Fruit fly (Drosophila melanogaster): ENCODE measurements around the gene SF1.

SF1 gene

dm6 chr3R:17558630-17559029 lies 18.4 kb downstream of the SF1 start, which contains the start of gene Hmx (continued):
- TF ChIP-seq fd3F (GFP tag; optimal IDR thresholded peaks at IDR 0.05), result no peak
- TF ChIP-seq Mad (GFP tag; optimal IDR thresholded peaks at IDR 0.05), result no peak
- TF ChIP-seq CG7271 (tag; optimal IDR thresholded peaks at IDR 0.05), result no peak
- no peak for TF ChIP-seq CG18599 (GFP tag; optimal IDR thresholded peaks at IDR 0.05)
- no peak for TF ChIP-seq NFAT (GFP tag; IDR thresholded peaks at IDR 0.05)
- TF ChIP-seq Gsc (GFP tag; IDR thresholded peaks at IDR 0.05), result no peak
- no peak for TF ChIP-seq CG11560 (tag; IDR thresholded peaks at IDR 0.05)
- no peak for TF ChIP-seq Doc2 (GFP tag; IDR thresholded peaks at IDR 0.05)
- TF ChIP-seq lov (optimal IDR thresholded peaks at IDR 0.05), result no peak
- TF ChIP-seq lov (GFP tag; IDR thresholded peaks at IDR 0.05), result no peak
- no peak for TF ChIP-seq Neu2 (GFP tag; optimal IDR thresholded peaks at IDR 0.05; ENCODE audit: borderline replicate concordance)
- no peak for TF ChIP-seq Fer3 (tag; optimal IDR thresholded peaks at IDR 0.05)
- TF ChIP-seq fd102C (GFP tag; optimal IDR thresholded peaks at IDR 0.05), result no peak
- TF ChIP-seq toy (GFP tag; IDR thresholded peaks at IDR 0.05), result no peak

- TF ChIP-seq Abd-B (GFP tag; optimal IDR thresholded peaks at IDR 0.05) (peak; percentile 4), CG16815 (GFP tag; optimal IDR thresholded peaks at IDR 0.05) (no peak), HHEX (GFP tag; optimal IDR thresholded peaks at IDR 0.05) (no peak), sna (GFP tag; IDR thresholded peaks at IDR 0.05; ENCODE audit: partially characterized antibody) (no peak), dmrt11E (tag; optimal IDR thresholded peaks at IDR 0.05) (peak; percentile 35), bsh (GFP tag; optimal IDR thresholded peaks at IDR 0.05) (peak in 1 of 2 experiments; percentile 27), Sox102F (GFP tag; optimal IDR thresholded peaks at IDR 0.05) (peak; percentile 41)
These were observed 21.0 kb downstream of the SF1 start for dm6 chr3R:17561175-17561574.

- no peak for TF ChIP-seq CG7271 (tag; optimal IDR thresholded peaks at IDR 0.05)
- TF ChIP-seq CG16813 (GFP tag; IDR thresholded peaks at IDR 0.05; ENCODE audit: partially characterized antibody), result no peak
- TF ChIP-seq CG3995 (GFP tag; optimal IDR thresholded peaks at IDR 0.05), result no peak
- TF ChIP-seq CG8281 (tag; optimal IDR thresholded peaks at IDR 0.05), result no peak
- no peak for TF ChIP-seq CG17186 (GFP tag; optimal IDR thresholded peaks at IDR 0.05)
- no peak for TF ChIP-seq Camta (GFP tag; optimal IDR thresholded peaks at IDR 0.05)
- no peak for TF ChIP-seq cad (GFP tag; optimal IDR thresholded peaks at IDR 0.05)
- no peak for TF ChIP-seq repo (GFP tag; optimal IDR thresholded peaks at IDR 0.05)
- TF ChIP-seq phol (tag; optimal IDR thresholded peaks at IDR 0.05), result peak; percentile 14
- no peak for TF ChIP-seq CkIIα-i1 (GFP tag; IDR thresholded peaks at IDR 0.05)
- TF ChIP-seq prd (optimal IDR thresholded peaks at IDR 0.05), result no peak
- TF ChIP-seq prd (GFP tag; IDR thresholded peaks at IDR 0.05), result peak; percentile 49; the same call in 1 of the 3 replicates
- TF ChIP-seq NFAT (GFP tag; IDR thresholded peaks at IDR 0.05), result no peak
- TF ChIP-seq Dref (GFP tag; IDR thresholded peaks at IDR 0.05), result no peak
- TF ChIP-seq Poxn (GFP tag; IDR thresholded peaks at IDR 0.05), result no peak
- no peak for TF ChIP-seq tup (GFP tag; optimal IDR thresholded peaks at IDR 0.05)
- no peak for TF ChIP-seq CG11723 (GFP tag; optimal IDR thresholded peaks at IDR 0.05)
- TF ChIP-seq tx (GFP tag; optimal IDR thresholded peaks at IDR 0.05), result no peak
- no peak for TF ChIP-seq Hey (tag; optimal IDR thresholded peaks at IDR 0.05)
- no peak for TF ChIP-seq fd96Cb (tag; optimal IDR thresholded peaks at IDR 0.05)
- TF ChIP-seq nmo (GFP tag; optimal IDR thresholded peaks at IDR 0.05), result no peak
- no peak for TF ChIP-seq CG10959 (GFP tag; IDR thresholded peaks at IDR 0.05)
- TF ChIP-seq her (GFP tag; optimal IDR thresholded peaks at IDR 0.05), result no peak
- TF ChIP-seq CG31365 (tag; optimal IDR thresholded peaks at IDR 0.05), result no peak
- TF ChIP-seq CG15601 (tag; optimal IDR thresholded peaks at IDR 0.05), result no peak
- no peak for TF ChIP-seq Vsx1 (GFP tag; optimal IDR thresholded peaks at IDR 0.05)
- TF ChIP-seq sens (GFP tag), result peak; percentile 76
- TF ChIP-seq eve (GFP tag; optimal IDR thresholded peaks at IDR 0.05), result no peak
- no peak for TF ChIP-seq sim (GFP tag; IDR thresholded peaks at IDR 0.05)
- TF ChIP-seq emc (GFP tag; optimal IDR thresholded peaks at IDR 0.05), result no peak
- no peak for TF ChIP-seq Rx (GFP tag; IDR thresholded peaks at IDR 0.05)
These were observed 24.6 kb downstream of the SF1 start for dm6 chr3R:17564837-17565236.
